Fruit fly (Drosophila melanogaster): Measurements from ENCODE around the gene Sarm.

The Sarm gene

dm6 chr3L:8063214-8064156 lies at the start of gene Sarm:
Sarm (plus strand) TSS chr3L:8063874.
- TF ChIP-seq Xbp1 (GFP tag; optimal IDR thresholded peaks at IDR 0.05) (peak; percentile 47), CG2875 (GFP tag; optimal IDR thresholded peaks at IDR 0.05) (peak; percentile 34), NK7.1 (GFP tag; optimal IDR thresholded peaks at IDR 0.05) (no peak), CG2678 (tag; optimal IDR thresholded peaks at IDR 0.05) (peak; percentile 63), CG4328 (GFP tag; optimal IDR thresholded peaks at IDR 0.05) (peak; percentile 37), Mes4 (GFP tag; optimal IDR thresholded peaks at IDR 0.05) (no peak), mirr (GFP tag; optimal IDR thresholded peaks at IDR 0.05) (no peak), Adf1 (GFP tag; IDR thresholded peaks at IDR 0.05) (peak; percentile 41; the same call in 1 of the 2 replicates), Nf-YA (GFP tag; IDR thresholded peaks at IDR 0.05) (no peak), pfk (GFP tag; optimal IDR thresholded peaks at IDR 0.05) (no peak), sd (tag; optimal IDR thresholded peaks at IDR 0.05) (peak; percentile 24), twi (tag; optimal IDR thresholded peaks at IDR 0.05) (peak; percentile 20), Dref (GFP tag; IDR thresholded peaks at IDR 0.05) (no peak), CG10565 (GFP tag; optimal IDR thresholded peaks at IDR 0.05) (no peak), Kr (GFP tag; optimal IDR thresholded peaks at IDR 0.05) (no peak), CG2129 (GFP tag; IDR thresholded peaks at IDR 0.05; ENCODE audit: partially characterized antibody) (no peak), hkb (optimal IDR thresholded peaks at IDR 0.05) (no peak), hkb (GFP tag; IDR thresholded peaks at IDR 0.05) (peak; percentile 15; the same call in 1 of the 2 replicates), ci (GFP tag; IDR thresholded peaks at IDR 0.05) (no peak; the same call in 1 of the 3 replicates), trh (GFP tag; optimal IDR thresholded peaks at IDR 0.05) (no peak), CG4820 (GFP tag; optimal IDR thresholded peaks at IDR 0.05) (peak; percentile 19), CG12219 (GFP tag; optimal IDR thresholded peaks at IDR 0.05) (no peak), E2f2 (GFP tag; IDR thresholded peaks at IDR 0.05) (peak; percentile 33; the same call in 1 of the 2 replicates), CG7786 (GFP tag; optimal IDR thresholded peaks at IDR 0.05) (no peak), CG14860 (GFP tag; IDR thresholded peaks at IDR 0.05; ENCODE audit: partially characterized antibody) (no peak), pzg (GFP tag; optimal IDR thresholded peaks at IDR 0.05) (no peak), Bdp1 (GFP tag; optimal IDR thresholded peaks at IDR 0.05) (peak; percentile 6), bcd (GFP tag; optimal IDR thresholded peaks at IDR 0.05) (peak; percentile 55), CG6689 (GFP tag; IDR thresholded peaks at IDR 0.05) (0 out of 2 replicates have a peak, but pooled peaks have one; percentile 21), CG7556 (GFP tag; optimal IDR thresholded peaks at IDR 0.05) (peak; percentile 73), D19B (GFP tag; optimal IDR thresholded peaks at IDR 0.05) (peak; percentile 9), CG11085 (GFP tag; IDR thresholded peaks at IDR 0.05) (no peak), bbx (GFP tag; IDR thresholded peaks at IDR 0.05; ENCODE audit: partially characterized antibody) (peak; percentile 43; the same call in 1 of the 2 replicates), crol (GFP tag; IDR thresholded peaks at IDR 0.05) (no peak), tgo (GFP tag; IDR thresholded peaks at IDR 0.05) (no peak), Oli (tag; optimal IDR thresholded peaks at IDR 0.05) (peak; percentile 70), usp (GFP tag; optimal IDR thresholded peaks at IDR 0.05) (no peak), sens (GFP tag) (peak; percentile 89), ro (GFP tag; IDR thresholded peaks at IDR 0.05) (no peak), CG18619 (GFP tag; optimal IDR thresholded peaks at IDR 0.05) (peak; percentile 43), ham (GFP tag; IDR thresholded peaks at IDR 0.05) (no peak), HLH4C (GFP tag; IDR thresholded peaks at IDR 0.05; ENCODE audit: partially characterized antibody) (0 out of 3 replicates have a peak, but pooled peaks have one; percentile 39), chinmo (GFP tag; IDR thresholded peaks at IDR 0.05; ENCODE audit: partially characterized antibody) (peak; percentile 96), stc (GFP tag; IDR thresholded peaks at IDR 0.05) (no peak), Hmx (GFP tag; optimal IDR thresholded peaks at IDR 0.05) (no peak), Lpt (GFP tag; optimal IDR thresholded peaks at IDR 0.05) (no peak), CG15073 (GFP tag; optimal IDR thresholded peaks at IDR 0.05) (no peak), ken (GFP tag; IDR thresholded peaks at IDR 0.05) (0 out of 3 replicates have a peak, but pooled peaks have one; percentile 25), en (GFP tag; optimal IDR thresholded peaks at IDR 0.05) (no peak)

All from whole organism, embryonic.